Fruit fly (Drosophila melanogaster): ENCODE data around the gene CG15343.

- TF ChIP-seq Clk (GFP tag; optimal IDR thresholded peaks at IDR 0.05) (no peak), CG7101 (tag; optimal IDR thresholded peaks at IDR 0.05) (no peak), kay (GFP tag; ENCODE audit: borderline replicate concordance) (no peak), CG12768 (GFP tag; optimal IDR thresholded peaks at IDR 0.05) (no peak), pad (GFP tag; optimal IDR thresholded peaks at IDR 0.05) (peak; percentile 33), cic (GFP tag; optimal IDR thresholded peaks at IDR 0.05) (no peak), cnc (optimal IDR thresholded peaks at IDR 0.05) (no peak), Crg-1 (GFP tag; optimal IDR thresholded peaks at IDR 0.05) (no peak), CG7045 (GFP tag; optimal IDR thresholded peaks at IDR 0.05) (no peak), Hr96 (GFP tag; optimal IDR thresholded peaks at IDR 0.05) (no peak), tj (GFP tag; optimal IDR thresholded peaks at IDR 0.05) (no peak), bab1 (GFP tag; optimal IDR thresholded peaks at IDR 0.05) (peak; percentile 8), CG1620 (GFP tag; optimal IDR thresholded peaks at IDR 0.05) (peak; percentile 32), CG11617 (GFP tag; optimal IDR thresholded peaks at IDR 0.05) (no peak)
Measured at dm6 chrX:8273799-8274484, at the start of gene CG15343.
